Worm (Caenorhabditis elegans) whole organism, mixed stage, embryonic: ENCODE data around the gene fkh-3.
"Not testable (repeated sequence)": the region's sequence is repeated elsewhere in the genome, so short reads cannot be mapped to it uniquely, and the experiment has no call there.

Source experiments
- M03D4.4 ChIP-seq: sonication (generic microtip); optimal IDR thresholded peaks from 2 replicates; lab custom pipeline; 2017; ENCODE audit warnings: mild to moderate bottlenecking, missing genetic modification characterization, missing compliant biosample characterization
- bed-3 ChIP-seq: fragments of 200-800 bp; sonication (Bioruptor generic); optimal IDR thresholded peaks from 3 replicates; lab custom pipeline; 2018; ENCODE audit warnings: mild to moderate bottlenecking, missing genetic modification characterization, moderate library complexity, missing compliant biosample characterization
- blmp-1 ChIP-seq: fragments of 150-350 bp; optimal IDR thresholded peaks from 2 replicates; lab custom pipeline; 2014; ENCODE audit warnings: missing biosample characterization, missing genetic modification characterization
- ceh-39 ChIP-seq: fragments of 150-350 bp; optimal IDR thresholded peaks from 2 replicates; lab custom pipeline; 2014; ENCODE audit warnings: missing biosample characterization, missing genetic modification characterization
- ceh-43 ChIP-seq: fragments of 200-800 bp; sonication (Bioruptor generic); optimal IDR thresholded peaks from 2 replicates; lab custom pipeline; 2018; ENCODE audit warnings: mild to moderate bottlenecking, missing genetic modification characterization, moderate library complexity, missing compliant biosample characterization
- ceh-83 ChIP-seq: fragments of 200-800 bp; sonication (Bioruptor generic); optimal IDR thresholded peaks from 2 replicates; lab custom pipeline; 2018; ENCODE audit warnings: mild to moderate bottlenecking, missing genetic modification characterization, missing compliant biosample characterization
- ces-1 ChIP-seq: fragments of 150-350 bp; optimal IDR thresholded peaks from 2 replicates; lab custom pipeline; 2014; ENCODE audit warnings: missing biosample characterization, missing genetic modification reagents, missing genetic modification characterization
- cnd-1 ChIP-seq: fragments of 200-800 bp; sonication (Bioruptor generic); optimal IDR thresholded peaks from 2 replicates; lab custom pipeline; 2018; ENCODE audit warnings: mild to moderate bottlenecking, missing genetic modification characterization, missing compliant biosample characterization
- drap-1 ChIP-seq: fragments of 200-800 bp; sonication (Bioruptor generic); optimal IDR thresholded peaks from 3 replicates; lab custom pipeline; 2018; ENCODE audit warnings: mild to moderate bottlenecking, missing genetic modification characterization, missing compliant biosample characterization
- elt-1 ChIP-seq: sonication (generic microtip); optimal IDR thresholded peaks from 2 replicates; lab custom pipeline; 2017; ENCODE audit warnings: missing genetic modification characterization, mild to moderate bottlenecking, missing compliant biosample characterization, antibody characterized with exemption, moderate library complexity, borderline replicate concordance; ENCODE audit not compliant: insufficient read depth
- elt-3 ChIP-seq: fragments of 150-350 bp; optimal IDR thresholded peaks from 2 replicates; lab custom pipeline; 2014; ENCODE audit warnings: missing biosample characterization, missing genetic modification characterization
- flh-1 ChIP-seq: fragments of 200-800 bp; sonication (Bioruptor generic); optimal IDR thresholded peaks from 2 replicates; lab custom pipeline; 2018; ENCODE audit warnings: mild to moderate bottlenecking, missing genetic modification characterization, moderate library complexity, missing compliant biosample characterization
- hlh-1 ChIP-seq: fragments of 150-350 bp; optimal IDR thresholded peaks from 2 replicates; lab custom pipeline; 2014; ENCODE audit warnings: missing biosample characterization, missing genetic modification reagents, missing genetic modification characterization
- lin-13 ChIP-seq: fragments of 150-350 bp; optimal IDR thresholded peaks from 2 replicates; lab custom pipeline; 2014; ENCODE audit warnings: missing biosample characterization, missing genetic modification characterization
- lin-32 ChIP-seq: fragments of 200-800 bp; sonication (Bioruptor generic); optimal IDR thresholded peaks from 2 replicates; lab custom pipeline; 2018; ENCODE audit warnings: mild to moderate bottlenecking, missing genetic modification characterization, missing compliant biosample characterization
- mab-5 ChIP-seq: fragments of 150-350 bp; optimal IDR thresholded peaks from 2 replicates; lab custom pipeline; 2014; ENCODE audit warnings: missing biosample characterization, missing genetic modification characterization
- nhr-12 ChIP-seq: fragments of 150-350 bp; optimal IDR thresholded peaks from 2 replicates; lab custom pipeline; 2014; ENCODE audit warnings: missing biosample characterization, missing genetic modification characterization
- nhr-76 ChIP-seq: sonication (generic microtip); optimal IDR thresholded peaks from 2 replicates; lab custom pipeline; 2017; ENCODE audit warnings: missing biosample characterization, missing genetic modification characterization
- pha-4 ChIP-seq: fragments of 150-350 bp; optimal IDR thresholded peaks from 2 replicates; lab custom pipeline; 2018; ENCODE audit warnings: missing biosample characterization, missing genetic modification reagents, missing genetic modification characterization
- sem-2 ChIP-seq: fragments of 200-800 bp; sonication (Bioruptor generic); optimal IDR thresholded peaks from 2 replicates; lab custom pipeline; 2018; ENCODE audit warnings: mild to moderate bottlenecking, missing genetic modification characterization, missing compliant biosample characterization
- snpc-4 ChIP-seq: fragments of 150-350 bp; optimal IDR thresholded peaks from 2 replicates; lab custom pipeline; 2014; ENCODE audit warnings: missing biosample characterization, missing genetic modification characterization
- tbx-8 ChIP-seq: fragments of 200-800 bp; sonication (Bioruptor generic); optimal IDR thresholded peaks from 2 replicates; lab custom pipeline; 2018; ENCODE audit warnings: mild to moderate bottlenecking, missing genetic modification characterization, moderate library complexity, missing compliant biosample characterization
- unc-120 ChIP-seq: sonication (generic microtip); optimal IDR thresholded peaks from 2 replicates; lab custom pipeline; 2017; ENCODE audit warnings: missing genetic modification characterization, missing compliant biosample characterization; ENCODE audit not compliant: poor library complexity, severe bottlenecking
- unc-39 ChIP-seq: fragments of 150-350 bp; optimal IDR thresholded peaks from 2 replicates; lab custom pipeline; 2014; ENCODE audit warnings: missing biosample characterization, missing genetic modification characterization
- unc-62 ChIP-seq: fragments of 150-350 bp; optimal IDR thresholded peaks from 2 replicates; lab custom pipeline; 2014; ENCODE audit warnings: missing biosample characterization, missing genetic modification reagents, missing genetic modification characterization
- zip-8 ChIP-seq: fragments of 150-350 bp; optimal IDR thresholded peaks from 2 replicates; lab custom pipeline; 2014; ENCODE audit warnings: missing biosample characterization, missing genetic modification characterization
- ztf-11 ChIP-seq: fragments of 150-350 bp; optimal IDR thresholded peaks from 2 replicates; lab custom pipeline; 2014; ENCODE audit warnings: missing biosample characterization, missing genetic modification characterization

fkh-3 gene

DNA sequence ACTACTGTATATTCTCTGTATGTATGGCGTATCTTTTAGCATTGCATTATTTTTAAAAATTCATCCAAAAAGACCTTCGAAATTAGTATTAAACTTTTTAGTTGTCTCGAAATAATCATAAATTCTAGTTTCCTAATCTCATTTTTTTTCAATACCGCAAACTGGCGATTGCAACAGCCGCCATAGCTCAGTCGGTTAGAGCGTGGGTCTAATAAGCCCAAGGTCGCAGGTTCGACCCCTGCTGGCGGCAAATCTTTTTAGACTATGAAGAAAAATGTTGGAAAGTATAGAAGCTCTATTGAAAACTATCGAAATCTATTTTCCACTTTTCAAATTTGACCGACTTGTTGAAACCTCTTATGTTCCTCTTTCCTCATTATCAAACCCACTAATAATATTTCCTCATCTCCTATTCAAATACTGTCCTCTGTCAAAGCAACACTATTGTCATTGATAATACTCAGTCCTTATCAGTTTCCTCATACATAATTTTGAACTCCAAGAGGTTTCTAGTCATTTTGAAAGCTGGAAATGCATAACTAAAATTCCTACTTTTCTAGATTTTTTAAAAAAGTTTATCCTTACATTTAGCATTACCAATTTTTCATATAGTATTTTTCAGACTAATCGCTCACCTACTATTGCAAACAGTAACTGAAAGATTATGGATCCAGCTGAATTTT lies 12.7 kb upstream of the fkh-3 start, which contains the start of gene jmjd-3.3:
jmjd-3.3 (plus strand) TSS at position 633 of the 683 bp plus-strand sequence.
- TF ChIP-seq pha-4 (tag; lab: Kevin White, UChicago) (no peak), drap-1 (GFP tag; lab: Kevin White, UChicago) (no peak), ceh-83 (GFP tag; lab: Kevin White, UChicago) (no peak), cnd-1 (tag; lab: Kevin White, UChicago) (no peak), nhr-76 (no peak), bed-3 (no peak), hlh-1 (no peak), elt-1 (tag; lab: Kevin White, UChicago) (no peak), unc-62 (no peak), unc-39 (tag; lab: Kevin White, UChicago) (no peak), ztf-11 (tag; lab: Kevin White, UChicago) (no peak), ceh-43 (GFP tag; lab: Kevin White, UChicago) (no peak), tbx-8 (GFP tag; lab: Kevin White, UChicago) (no peak), ces-1 (no peak), mab-5 (tag; lab: Kevin White, UChicago) (no peak), blmp-1 (tag; lab: Kevin White, UChicago) (no peak), nhr-12 (no peak), snpc-4 (tag; lab: Kevin White, UChicago) (no peak)

DNA sequence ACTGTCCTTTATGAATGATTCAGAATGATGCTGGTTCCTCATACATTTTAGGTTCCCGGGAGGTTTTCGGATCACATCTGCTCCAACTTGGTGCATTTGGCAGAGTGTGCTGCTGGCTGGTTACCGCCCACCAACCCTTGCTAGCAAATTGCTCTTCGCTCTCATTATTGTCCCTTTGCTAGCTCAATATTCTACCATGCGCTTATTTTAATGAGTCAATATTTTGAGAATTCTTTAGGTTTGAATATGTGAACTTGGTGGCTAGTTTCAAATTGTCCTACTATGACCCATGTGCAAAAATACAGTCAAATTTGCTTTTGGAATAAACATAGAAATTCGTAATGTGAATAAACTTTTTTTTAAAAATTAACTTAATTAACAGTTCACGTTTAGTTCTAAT lies 11.9 kb upstream of the fkh-3 start:
- TF ChIP-seq lin-13 (tag; lab: Kevin White, UChicago) (no peak), M03D4.4 (tag; lab: Kevin White, UChicago) (no peak), pha-4 (tag; lab: Kevin White, UChicago) (no peak), ces-1 (no peak), zip-8 (tag; lab: Kevin White, UChicago) (no peak), ceh-83 (GFP tag; lab: Kevin White, UChicago) (no peak), ceh-43 (GFP tag; lab: Kevin White, UChicago) (no peak), sem-2 (no peak), hlh-1 (no peak), cnd-1 (tag; lab: Kevin White, UChicago) (no peak), drap-1 (GFP tag; lab: Kevin White, UChicago) (no peak), tbx-8 (GFP tag; lab: Kevin White, UChicago) (no peak), unc-39 (tag; lab: Kevin White, UChicago) (no peak), ztf-11 (tag; lab: Kevin White, UChicago) (no peak), flh-1 (GFP tag; lab: Kevin White, UChicago) (no peak), lin-32 (no peak), blmp-1 (tag; lab: Kevin White, UChicago) (no peak)

DNA sequence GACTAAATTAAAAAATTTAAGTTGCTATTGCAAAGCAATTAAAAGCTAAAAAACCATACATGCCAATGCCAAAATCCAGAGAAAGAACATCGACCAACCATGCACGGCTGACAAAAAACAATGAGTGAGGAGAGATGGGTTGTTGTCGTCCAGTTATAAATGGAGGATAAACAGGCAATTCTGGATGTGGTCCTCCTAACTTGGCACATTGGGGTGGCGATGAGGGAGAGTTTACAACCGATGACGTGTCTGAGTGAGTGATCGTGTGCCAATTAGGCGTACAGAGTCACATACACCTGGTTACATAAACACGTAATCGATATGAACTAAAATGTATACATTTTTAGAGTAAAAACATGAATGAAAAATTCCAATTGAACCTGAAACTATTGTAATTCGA lies 8.1 kb upstream of the fkh-3 start, which contains the start of gene C29F7.10:
C29F7.10 (minus strand) TSS at position 101 of the 400 bp plus-strand sequence.
- TF ChIP-seq elt-3; nhr-76; ceh-43 (GFP tag; lab: Kevin White, UChicago): not testable (repeated sequence)

DNA sequence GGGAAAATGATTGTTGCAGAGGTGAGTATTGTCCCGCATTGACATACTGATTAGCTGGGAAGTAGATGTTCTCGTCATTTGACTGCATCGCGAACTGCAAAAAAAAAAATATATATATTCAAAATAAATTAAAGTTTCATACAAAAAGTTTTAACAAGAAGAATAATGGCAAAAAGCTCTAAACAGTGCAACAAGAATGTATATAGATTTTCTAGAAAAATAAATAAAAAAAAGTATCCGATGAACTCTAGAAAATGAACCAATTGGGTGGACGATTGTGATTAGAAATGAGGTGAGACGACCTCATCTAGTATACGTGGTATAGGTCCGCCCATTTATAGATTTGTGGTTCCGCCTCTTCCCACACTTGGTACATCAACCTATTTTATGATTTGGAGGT lies 5.5 kb upstream of the fkh-3 start, which contains the start of gene fkh-4:
fkh-4 (minus strand) TSS at position 101 of the 400 bp plus-strand sequence.
- TF ChIP-seq bed-3; pha-4 (tag; lab: Kevin White, UChicago); unc-39 (tag; lab: Kevin White, UChicago): not testable (repeated sequence)
- TF ChIP-seq, all 35 proteins: peak for 0; not testable (repeated sequence) for 35

DNA sequence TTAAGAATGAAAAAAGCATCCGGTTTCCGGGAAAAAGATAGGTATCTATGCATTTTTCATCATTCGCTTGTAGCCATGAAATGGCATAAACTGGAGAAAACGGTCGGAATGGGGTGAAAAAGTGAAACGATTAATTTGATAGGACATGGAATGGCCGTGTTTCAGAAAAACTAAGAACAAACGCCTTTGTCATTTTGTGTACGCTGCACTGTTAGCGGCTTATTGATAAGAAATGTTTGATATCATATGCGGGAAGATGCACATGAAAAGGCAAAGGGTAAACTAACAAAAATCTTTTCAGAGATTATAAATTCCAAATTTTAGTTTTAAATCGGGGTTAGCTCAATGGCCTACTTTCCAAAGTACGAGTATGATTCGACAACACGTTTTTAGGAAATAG lies 2.2 kb downstream of the fkh-3 start:
- TF ChIP-seq mab-5 (tag; lab: Kevin White, UChicago) (no peak), zip-8 (tag; lab: Kevin White, UChicago) (no peak), ceh-83 (GFP tag; lab: Kevin White, UChicago) (no peak), ceh-43 (GFP tag; lab: Kevin White, UChicago) (no peak), lin-13 (tag; lab: Kevin White, UChicago) (no peak), ceh-39 (tag; lab: Kevin White, UChicago) (no peak), unc-120 (tag; lab: Kevin White, UChicago) (no peak)
